Worm (Caenorhabditis elegans) whole organism, late embryonic: ENCODE measurements around the gene Y55F3C.17.

ENCODE experiments used
- ceh-9 ChIP-seq: sonication (generic microtip); optimal IDR thresholded peaks from 2 replicates; lab custom pipeline; 2016; ENCODE audit warnings: mild to moderate bottlenecking, missing genetic modification characterization, inconsistent platforms, missing compliant biosample characterization
- che-1 ChIP-seq: sonication (generic microtip); optimal IDR thresholded peaks from 2 replicates; lab custom pipeline; 2016; ENCODE audit warnings: mild to moderate bottlenecking, missing genetic modification characterization, missing compliant biosample characterization
- hlh-30 ChIP-seq: sonication (generic microtip); optimal IDR thresholded peaks from 2 replicates; lab custom pipeline; 2017; ENCODE audit warnings: antibody characterized with exemption, missing genetic modification characterization, missing compliant biosample characterization; ENCODE audit not compliant: insufficient read depth
- hlh-8 ChIP-seq: sonication (generic microtip); optimal IDR thresholded peaks from 2 replicates; lab custom pipeline; 2016; ENCODE audit warnings: missing genotype, missing genetic modification characterization, missing compliant biosample characterization
- nhr-11 ChIP-seq: fragments of 150-350 bp; optimal IDR thresholded peaks from 2 replicates; lab custom pipeline; 2014; ENCODE audit warnings: missing biosample characterization, missing genetic modification characterization
- pros-1 ChIP-seq: fragments of 150-350 bp; optimal IDR thresholded peaks from 2 replicates; lab custom pipeline; 2014; ENCODE audit warnings: missing biosample characterization, missing genetic modification reagents, missing genetic modification characterization
- sox-4 ChIP-seq: sonication (generic microtip); optimal IDR thresholded peaks from 2 replicates; lab custom pipeline; 2017; ENCODE audit warnings: mild to moderate bottlenecking, missing genetic modification characterization, inconsistent platforms, missing compliant biosample characterization
- tbx-2 ChIP-seq: sonication (generic microtip); optimal IDR thresholded peaks from 2 replicates; lab custom pipeline; 2016; ENCODE audit warnings: missing genetic modification characterization, missing compliant biosample characterization

ce11 chrIV:698304-698703 lies at the start of gene Y55F3C.17:
- no peak for TF ChIP-seq nhr-11 (tag; lab: Kevin White, UChicago)
- TF ChIP-seq tbx-2 (tag; lab: Kevin White, UChicago): no peak
- no peak for TF ChIP-seq hlh-30 (tag; lab: Kevin White, UChicago)
- TF ChIP-seq hlh-8: no peak
- TF ChIP-seq ceh-9: no peak
- TF ChIP-seq sox-4 (tag; lab: Kevin White, UChicago): no peak
- TF ChIP-seq pros-1 (tag; lab: Kevin White, UChicago): no peak
- no peak for TF ChIP-seq che-1 (tag; lab: Kevin White, UChicago)
